Worm (Caenorhabditis elegans): ENCODE measurements around the gene kmo-1.

- TF ChIP-seq ama-1 (optimal IDR thresholded peaks at IDR 0.05) = no peak
- TF ChIP-seq B0310.2 (tag; optimal IDR thresholded peaks at IDR 0.05) = no peak
- TF ChIP-seq hnd-1 (tag; optimal IDR thresholded peaks at IDR 0.05) = no peak
- no peak for TF ChIP-seq aly-1 (tag; optimal IDR thresholded peaks at IDR 0.05)
- no peak for TF ChIP-seq ceh-36 (tag; optimal IDR thresholded peaks at IDR 0.05)
- TF ChIP-seq pes-1 (GFP tag; IDR thresholded peaks at IDR 0.05) = no peak
- TF ChIP-seq flt-1 (GFP tag; IDR thresholded peaks at IDR 0.05) = no peak
Measured at ce11 chrV:12065859-12066258, 4.5 kb downstream of the kmo-1 start.

Measured in whole organism, early embryonic.